Worm (Caenorhabditis elegans): ENCODE results near the gene col-97.
A peak's percentile ranks its signal among the peaks of the same experiment; 100 is the strongest.

The col-97 gene

DNA sequence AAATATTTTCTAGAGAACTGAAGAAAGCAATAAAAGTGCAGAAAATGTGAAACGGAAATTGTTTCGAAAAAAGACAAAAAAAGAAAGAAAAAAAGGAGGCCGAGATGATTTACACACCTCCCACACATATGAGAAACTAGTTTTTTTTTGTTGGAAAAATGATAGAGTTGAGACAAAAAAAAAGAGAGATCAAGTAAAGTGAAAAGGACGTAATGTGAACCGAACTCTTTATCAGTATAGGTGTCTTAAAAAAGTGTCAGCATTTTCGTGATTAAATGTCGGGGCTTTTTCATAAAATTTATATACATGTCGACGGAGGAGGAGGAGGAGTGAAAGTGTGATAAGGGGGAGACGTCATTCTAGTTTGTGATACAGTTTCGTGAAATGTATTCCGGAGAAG is 34.2 kb downstream of the col-97 start:
- TF ChIP-seq nhr-85 (tag) = peak; percentile 18
- TF ChIP-seq ets-5 (GFP tag; IDR thresholded peaks at IDR 0.05) = no peak
- TF ChIP-seq sup-37 (GFP tag; optimal IDR thresholded peaks at IDR 0.05) = no peak
- no peak for TF ChIP-seq fkh-10 (GFP tag; optimal IDR thresholded peaks at IDR 0.05)
- peak; percentile 63 for TF ChIP-seq elt-2 (tag; optimal IDR thresholded peaks at IDR 0.05)
- TF ChIP-seq xbp-1 (tag; optimal IDR thresholded peaks at IDR 0.05) = no peak
- peak in 1 of 2 experiments; percentile 0 for TF ChIP-seq lin-35 (GFP tag; optimal IDR thresholded peaks at IDR 0.05)
- no peak for TF ChIP-seq jun-1 (tag; optimal IDR thresholded peaks at IDR 0.05)
- TF ChIP-seq elt-3 (tag; optimal IDR thresholded peaks at IDR 0.05) = peak in 1 of 6 experiments; percentile 2
- peak; percentile 9 for TF ChIP-seq nhr-90 (tag; optimal IDR thresholded peaks at IDR 0.05; ENCODE audit: poor library complexity)
- no peak for TF ChIP-seq efl-1 (optimal IDR thresholded peaks at IDR 0.05)
- TF ChIP-seq efl-1 (GFP tag; optimal IDR thresholded peaks at IDR 0.05 in 1 of 2) = peak in 1 of 2 experiments; percentile 77
- peak; percentile 21 for TF ChIP-seq blmp-1 (tag; optimal IDR thresholded peaks at IDR 0.05)
- no peak for TF ChIP-seq alr-1 (tag; optimal IDR thresholded peaks at IDR 0.05; ENCODE audit: borderline replicate concordance)

DNA sequence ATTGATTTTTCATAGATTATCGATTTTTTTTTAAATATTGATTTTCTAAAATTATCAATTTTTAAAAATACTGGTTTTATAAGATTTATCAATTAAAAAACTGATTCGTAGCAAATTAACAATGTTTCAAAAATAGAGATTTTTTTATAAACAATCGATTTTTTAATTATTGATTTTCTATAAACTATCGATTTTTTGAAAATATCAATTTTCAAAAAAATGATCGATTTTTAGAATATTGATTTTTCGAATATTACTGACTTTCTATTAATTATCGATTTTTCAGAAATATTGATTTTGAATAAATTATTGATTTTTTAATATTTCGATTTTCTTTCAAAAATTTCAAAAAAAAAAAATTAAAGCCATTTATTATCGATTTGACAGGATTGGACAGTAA is 40.9 kb downstream of the col-97 start:
- TF ChIP-seq sox-4 (tag; optimal IDR thresholded peaks at IDR 0.05) (no peak), ceh-82 (tag; optimal IDR thresholded peaks at IDR 0.05) (no peak), nhr-28 (tag; optimal IDR thresholded peaks at IDR 0.05) (no peak), nhr-71 (tag; optimal IDR thresholded peaks at IDR 0.05) (no peak), fos-1 (tag; optimal IDR thresholded peaks at IDR 0.05) (no peak), efl-1 (optimal IDR thresholded peaks at IDR 0.05) (no peak), efl-1 (GFP tag; optimal IDR thresholded peaks at IDR 0.05 in 1 of 2) (no peak), pqm-1 (tag; optimal IDR thresholded peaks at IDR 0.05) (no peak), nhr-237 (tag; optimal IDR thresholded peaks at IDR 0.05) (no peak), F16B12.6 (tag; optimal IDR thresholded peaks at IDR 0.05) (no peak), lsy-2 (tag; optimal IDR thresholded peaks at IDR 0.05) (no peak)

DNA sequence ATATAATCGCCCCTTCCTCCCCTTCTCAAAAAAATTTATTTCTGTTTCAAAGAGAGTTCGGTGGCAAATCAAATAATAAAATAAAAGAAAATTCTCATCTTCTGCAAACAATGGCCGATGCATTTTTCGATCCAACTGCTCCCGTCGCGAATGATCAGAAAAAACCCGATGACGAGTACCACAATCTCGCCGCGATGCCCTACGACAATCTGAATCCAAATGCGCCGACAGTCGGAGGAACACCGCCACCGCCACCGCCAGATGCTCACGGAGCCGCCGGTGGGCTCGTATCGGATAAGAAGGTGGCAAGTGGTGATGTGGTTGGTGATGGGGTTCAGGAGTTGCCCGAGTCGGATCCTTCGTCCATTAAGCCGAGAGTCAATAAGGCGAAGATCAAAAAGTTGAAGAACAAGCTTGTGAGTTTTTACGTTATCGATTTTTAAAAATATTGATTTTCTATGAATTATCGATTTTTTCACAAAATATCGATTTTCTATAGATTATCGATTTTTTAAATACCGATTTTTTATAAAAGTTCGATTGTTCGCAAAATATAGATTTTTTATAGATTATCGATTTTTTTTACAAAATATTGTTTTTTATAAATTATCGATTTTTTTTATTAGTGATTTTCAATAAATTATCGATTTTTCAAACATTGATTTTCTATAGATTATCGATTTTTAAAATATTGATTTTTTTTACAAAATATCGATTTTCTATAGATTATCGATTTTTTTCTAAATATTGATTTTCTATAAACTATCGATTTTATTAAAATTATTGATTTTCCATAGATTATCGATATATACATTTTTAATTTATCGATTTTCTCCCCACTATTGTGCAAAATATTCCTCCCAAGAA is 41.9 kb downstream of the col-97 start, which contains the start of gene Y39E4A.1:
TSS of gene Y39E4A.1 (plus strand) at position 51 of the 867 bp plus-strand sequence.
- TF ChIP-seq ceh-8 (GFP tag; optimal IDR thresholded peaks at IDR 0.05) (no peak), sox-4 (tag; optimal IDR thresholded peaks at IDR 0.05) (no peak), nhr-11 (tag; optimal IDR thresholded peaks at IDR 0.05) (no peak)

DNA sequence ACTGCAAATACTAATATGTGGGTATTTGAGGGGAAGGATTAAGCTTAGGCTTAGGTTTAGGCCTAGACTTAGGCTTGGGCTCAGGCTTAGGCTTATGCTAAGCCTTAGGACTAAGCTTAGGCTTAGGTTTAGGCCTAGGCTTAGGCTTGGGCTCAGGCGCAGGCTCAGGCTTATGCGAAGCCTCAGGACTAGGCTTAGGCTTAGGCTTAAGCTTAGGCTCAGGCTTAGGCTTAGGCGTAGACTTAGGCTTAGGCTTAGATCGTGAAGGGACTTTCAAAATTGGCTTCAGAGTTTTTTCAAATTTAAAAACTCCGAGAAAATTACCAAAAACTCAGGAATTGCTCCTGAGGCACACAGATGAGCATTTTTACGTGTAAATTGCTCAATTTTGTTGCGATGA is 48.4 kb downstream of the col-97 start:
- no peak for TF ChIP-seq swsn-7 (tag; optimal IDR thresholded peaks at IDR 0.05)
- no peak for TF ChIP-seq ztf-4 (tag; optimal IDR thresholded peaks at IDR 0.05)
- TF ChIP-seq efl-1 (optimal IDR thresholded peaks at IDR 0.05) = no peak
- TF ChIP-seq efl-1 (GFP tag; optimal IDR thresholded peaks at IDR 0.05 in 1 of 2) = peak in 1 of 2 experiments; percentile 62

DNA sequence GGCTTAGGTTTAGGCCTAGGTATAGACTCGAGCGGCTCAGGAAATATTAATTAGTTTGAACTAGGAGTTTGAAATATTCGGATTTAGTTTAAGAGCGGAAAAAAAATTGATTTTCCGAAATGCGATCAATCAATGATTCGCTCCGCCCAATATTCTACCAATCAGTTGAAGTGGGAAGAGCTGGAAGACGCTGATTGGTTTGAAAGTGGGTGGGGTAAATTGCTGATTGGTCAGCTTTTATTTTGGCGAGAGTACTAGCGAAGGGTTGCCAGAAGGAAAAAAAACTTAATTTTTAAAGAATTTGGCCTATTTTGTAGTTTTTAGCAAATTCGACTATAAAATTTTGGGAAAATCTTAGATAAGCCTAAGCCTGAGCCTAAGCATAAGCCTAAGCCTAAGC is 49.4 kb downstream of the col-97 start:
- TF ChIP-seq ces-1 (GFP tag; optimal IDR thresholded peaks at IDR 0.05) = no peak
- TF ChIP-seq sox-4 (tag; optimal IDR thresholded peaks at IDR 0.05) = no peak
- no peak for TF ChIP-seq ztf-4 (tag; optimal IDR thresholded peaks at IDR 0.05)
- TF ChIP-seq jun-1 (tag; optimal IDR thresholded peaks at IDR 0.05) = no peak
- TF ChIP-seq aha-1 (tag; optimal IDR thresholded peaks at IDR 0.05) = no peak
- no peak for TF ChIP-seq mef-2 (tag; optimal IDR thresholded peaks at IDR 0.05)
- TF ChIP-seq ceh-63 (GFP tag; optimal IDR thresholded peaks at IDR 0.05) = no peak
- TF ChIP-seq unc-98 (GFP tag; IDR thresholded peaks at IDR 0.05) = no peak
- TF ChIP-seq unc-130 (tag; optimal IDR thresholded peaks at IDR 0.05) = no peak
- TF ChIP-seq nhr-47 (tag; optimal IDR thresholded peaks at IDR 0.05) = no peak

Data from whole organism, L1 larva.